Worm (Caenorhabditis elegans): ENCODE results near the gene rad-50.

The rad-50 gene

DNA sequence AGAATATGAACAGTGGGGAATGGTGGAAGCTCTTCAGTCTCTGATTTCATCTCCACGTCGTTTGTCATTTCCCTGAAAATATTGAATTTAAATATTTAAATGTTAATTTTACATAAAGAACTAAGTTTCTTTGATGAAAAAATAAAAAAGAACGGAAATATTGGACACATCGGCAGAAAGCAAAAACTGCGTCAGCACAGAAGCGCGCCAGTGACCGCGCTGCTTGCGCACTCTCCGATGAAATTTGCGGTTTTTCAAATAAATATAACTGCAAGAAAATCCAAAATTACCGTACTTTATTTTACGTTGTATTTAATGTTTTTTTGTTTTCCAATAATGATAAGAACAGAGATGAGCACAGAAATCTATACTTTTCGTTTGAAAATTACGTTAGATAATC, 46.1 kb downstream of the rad-50 start, which contains the start of the genes srpa-68 and srh-16 (continued):
- TF ChIP-seq ctbp-1 (GFP tag; IDR thresholded peaks at IDR 0.05) (peak; percentile 67), ama-1 (optimal IDR thresholded peaks at IDR 0.05) (no peak), pqm-1 (tag; optimal IDR thresholded peaks at IDR 0.05) (peak; percentile 28), mep-1 (tag; optimal IDR thresholded peaks at IDR 0.05) (peak; percentile 90), ces-1 (GFP tag; optimal IDR thresholded peaks at IDR 0.05) (no peak), lin-13 (GFP tag; optimal IDR thresholded peaks at IDR 0.05) (peak; percentile 74), lir-3 (tag; optimal IDR thresholded peaks at IDR 0.05) (peak; percentile 36), unc-130 (GFP tag; optimal IDR thresholded peaks at IDR 0.05) (peak; percentile 59), gei-8 (GFP tag; optimal IDR thresholded peaks at IDR 0.05) (no peak), nhr-28 (tag; optimal IDR thresholded peaks at IDR 0.05) (peak; percentile 72), nhr-76 (tag; optimal IDR thresholded peaks at IDR 0.05) (peak; percentile 14), spr-1 (tag; optimal IDR thresholded peaks at IDR 0.05) (peak; percentile 81), mxl-2 (GFP tag; conservative IDR thresholded peaks at IDR 0.05) (no peak), lin-15B (tag; optimal IDR thresholded peaks at IDR 0.05) (peak; percentile 37), aha-1 (tag) (peak; percentile 97), F44E2.7 (GFP tag; IDR thresholded peaks at IDR 0.05) (no peak), dmd-6 (GFP tag; IDR thresholded peaks at IDR 0.05) (peak; percentile 79), ceh-82 (tag; optimal IDR thresholded peaks at IDR 0.05) (no peak), ZK546.5 (tag; optimal IDR thresholded peaks at IDR 0.05) (no peak), cey-2 (tag; optimal IDR thresholded peaks at IDR 0.05; ENCODE audit: borderline replicate concordance, insufficient read depth) (no peak), hif-1 (tag; optimal IDR thresholded peaks at IDR 0.05) (peak in 1 of 2 experiments; percentile 44), nhr-102 (tag; optimal IDR thresholded peaks at IDR 0.05) (peak; percentile 93), vab-7 (GFP tag; IDR thresholded peaks at IDR 0.05) (no peak), lin-39 (tag; optimal IDR thresholded peaks at IDR 0.05) (no peak), lim-7 (GFP tag; IDR thresholded peaks at IDR 0.05) (no peak)

DNA sequence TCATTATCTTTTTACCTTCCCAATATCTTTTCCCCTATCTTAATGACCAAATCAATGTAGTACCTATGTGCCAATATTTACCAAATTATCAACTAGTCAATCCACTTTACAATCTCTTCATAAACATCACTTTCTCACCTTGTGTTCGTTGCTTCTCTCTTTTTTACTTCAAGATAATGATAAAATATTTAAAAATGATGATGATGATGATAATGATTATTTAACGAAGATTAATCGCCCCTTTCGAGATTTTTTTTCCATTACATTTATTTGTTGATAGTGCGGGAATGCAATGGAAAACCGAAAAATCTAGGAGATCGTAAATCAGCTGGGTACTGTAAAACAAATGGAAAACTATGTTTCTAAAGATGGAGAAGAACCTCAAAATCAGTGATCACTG, 48.6 kb downstream of the rad-50 start:
- TF ChIP-seq ztf-7 (tag; optimal IDR thresholded peaks at IDR 0.05) = no peak
- TF ChIP-seq ceh-32 (tag; optimal IDR thresholded peaks at IDR 0.05; ENCODE audit: poor library complexity) = no peak
- no peak for TF ChIP-seq fkh-10 (GFP tag; optimal IDR thresholded peaks at IDR 0.05)
- no peak for TF ChIP-seq mxl-2 (GFP tag; conservative IDR thresholded peaks at IDR 0.05)
- no peak for TF ChIP-seq sdz-12 (GFP tag; optimal IDR thresholded peaks at IDR 0.05)
- TF ChIP-seq nhr-28 (tag; optimal IDR thresholded peaks at IDR 0.05) = peak; percentile 32
- no peak for TF ChIP-seq nhr-10 (tag; optimal IDR thresholded peaks at IDR 0.05)
- no peak for TF ChIP-seq mes-2 (tag; optimal IDR thresholded peaks at IDR 0.05; ENCODE audit: poor library complexity, severe bottlenecking)
- TF ChIP-seq mxl-3 (GFP tag; optimal IDR thresholded peaks at IDR 0.05) = no peak
- TF ChIP-seq lin-1 (GFP tag; IDR thresholded peaks at IDR 0.05) = no peak
- 0 out of 2 replicates have a peak, but pooled peaks have one; percentile 26 for TF ChIP-seq tra-1 (GFP tag; IDR thresholded peaks at IDR 0.05)
- TF ChIP-seq unc-62 (GFP tag; optimal IDR thresholded peaks at IDR 0.05 in 1 of 2) = peak in 1 of 2 experiments; percentile 79
- no peak for TF ChIP-seq unc-62 (tag; optimal IDR thresholded peaks at IDR 0.05)
- no peak for TF ChIP-seq jun-1 (tag; optimal IDR thresholded peaks at IDR 0.05)
- peak; percentile 34; the same call in 1 of the 2 replicates for TF ChIP-seq ceh-20 (GFP tag; IDR thresholded peaks at IDR 0.05)
- TF ChIP-seq spr-1 (tag; optimal IDR thresholded peaks at IDR 0.05) = no peak

DNA sequence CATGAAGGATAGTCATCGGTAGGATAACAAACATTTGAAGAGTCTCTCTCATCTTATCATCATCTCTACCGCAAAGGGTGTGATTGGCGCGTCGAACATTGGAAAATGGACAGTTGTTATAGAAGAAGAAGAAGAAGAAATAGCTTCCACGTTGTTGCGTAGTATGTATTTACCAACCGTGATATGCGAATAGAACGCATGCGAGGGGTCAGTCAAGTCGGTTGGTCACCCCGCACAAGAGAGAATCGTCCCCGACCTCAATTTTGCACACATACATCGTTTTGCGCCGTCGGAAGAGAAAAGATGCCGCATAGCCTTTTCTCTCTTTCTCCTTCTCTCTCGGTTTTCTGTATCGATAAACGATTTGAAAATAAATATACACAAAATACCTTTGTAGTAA, 49.6 kb downstream of the rad-50 start:
- TF ChIP-seq unc-62 (GFP tag; optimal IDR thresholded peaks at IDR 0.05 in 1 of 2) = peak in 1 of 2 experiments; percentile 93
- no peak for TF ChIP-seq unc-62 (tag; optimal IDR thresholded peaks at IDR 0.05)
- TF ChIP-seq mxl-3 (GFP tag; optimal IDR thresholded peaks at IDR 0.05) = peak; percentile 47
- TF ChIP-seq zfp-2 (tag; optimal IDR thresholded peaks at IDR 0.05) = no peak
- no peak for TF ChIP-seq nhr-41 (GFP tag; IDR thresholded peaks at IDR 0.05)
- peak; percentile 44 for TF ChIP-seq nhr-28 (tag; optimal IDR thresholded peaks at IDR 0.05)
- no peak for TF ChIP-seq daf-16 (GFP tag; optimal IDR thresholded peaks at IDR 0.05)
- TF ChIP-seq daf-16 (tag; optimal IDR thresholded peaks at IDR 0.05) = no peak
- no peak for TF ChIP-seq ztf-7 (tag; optimal IDR thresholded peaks at IDR 0.05)
- no peak for TF ChIP-seq zip-11 (GFP tag; IDR thresholded peaks at IDR 0.05)
- TF ChIP-seq hlh-11 (tag; optimal IDR thresholded peaks at IDR 0.05) = peak; percentile 8
- no peak for TF ChIP-seq pha-4 (GFP tag; IDR thresholded peaks at IDR 0.05)
- TF ChIP-seq pha-4 (tag; optimal IDR thresholded peaks at IDR 0.05) = no peak
- TF ChIP-seq cey-2 (tag; optimal IDR thresholded peaks at IDR 0.05; ENCODE audit: borderline replicate concordance, insufficient read depth) = no peak
- TF ChIP-seq mdl-1 (tag; optimal IDR thresholded peaks at IDR 0.05) = peak in 1 of 2 experiments; percentile 39
- TF ChIP-seq vab-7 (GFP tag; IDR thresholded peaks at IDR 0.05) = no peak
